Fruit fly (Drosophila melanogaster) whole organism, embryonic: ENCODE data around the gene mRRF1.
A peak's percentile ranks its signal among the peaks of the same experiment; 100 is the strongest.

Experiments
- Aef1 ChIP-seq: fragments of 200-800 bp; sonication (Bioruptor generic); IDR thresholded peaks from 3 replicates; pipeline ENCODE4 v1.3.6; 2022; ENCODE audit warnings: missing biosample characterization, missing genetic modification characterization
- B-H2 ChIP-seq: fragments of 200-800 bp; sonication (Bioruptor generic); optimal IDR thresholded peaks from 2 replicates; lab custom pipeline; 2018; ENCODE audit warnings: missing biosample characterization, mild to moderate bottlenecking, missing genetic modification characterization
- BEAF-32 ChIP-seq: fragments of 200-800 bp; sonication (Bioruptor generic); optimal IDR thresholded peaks from 3 replicates; lab custom pipeline; 2017; ENCODE audit warnings: missing biosample characterization, missing genetic modification characterization, mild to moderate bottlenecking, moderate library complexity, missing genetic modification reagents
- CG10431 ChIP-seq: fragments of 200-800 bp; sonication (Bioruptor generic); optimal IDR thresholded peaks from 3 replicates; lab custom pipeline; 2018; ENCODE audit warnings: missing biosample characterization, mild to moderate bottlenecking, missing genetic modification characterization
- CG10462 ChIP-seq: fragments of 200-800 bp; sonication (Bioruptor generic); optimal IDR thresholded peaks from 2 replicates; lab custom pipeline; 2016; ENCODE audit warnings: missing biosample characterization, missing genetic modification characterization
- CG10979 ChIP-seq: fragments of 200-800 bp; sonication (Bioruptor generic); optimal IDR thresholded peaks from 2 replicates; lab custom pipeline; 2018; ENCODE audit warnings: missing biosample characterization, mild to moderate bottlenecking, missing genetic modification characterization, moderate library complexity
- CG11247 ChIP-seq: fragments of 200-800 bp; sonication (Bioruptor generic); IDR thresholded peaks from 2 replicates; pipeline ENCODE4 v1.3.6; 2022; ENCODE audit warnings: missing biosample characterization, missing genetic modification characterization
- CG1233 ChIP-seq: fragments of 200-800 bp; sonication (Bioruptor generic); optimal IDR thresholded peaks from 4 replicates; lab custom pipeline; 2018; ENCODE audit warnings: missing biosample characterization, mild to moderate bottlenecking, missing genetic modification characterization
- CG12659 ChIP-seq: fragments of 200-800 bp; sonication (Bioruptor generic); optimal IDR thresholded peaks from 3 replicates; lab custom pipeline; 2017; ENCODE audit warnings: mild to moderate bottlenecking, missing biosample characterization, missing genetic modification reagents, missing genetic modification characterization
- CG13287 ChIP-seq: fragments of 200-800 bp; sonication (Bioruptor generic); IDR thresholded peaks from 2 replicates; pipeline ENCODE4 v1.3.6; 2022; ENCODE audit warnings: missing biosample characterization, missing genetic modification characterization; ENCODE audit not compliant: partially characterized antibody
- CG15011 ChIP-seq: fragments of 200-800 bp; sonication (Bioruptor generic); optimal IDR thresholded peaks from 3 replicates; lab custom pipeline; 2018; ENCODE audit warnings: missing biosample characterization, mild to moderate bottlenecking, missing genetic modification characterization
- CG15514 ChIP-seq: fragments of 200-800 bp; sonication (Bioruptor generic); optimal IDR thresholded peaks from 3 replicates; lab custom pipeline; 2017; ENCODE audit warnings: missing biosample characterization, missing genetic modification characterization, mild to moderate bottlenecking, moderate library complexity, missing genetic modification reagents
- CG15696 ChIP-seq: fragments of 200-800 bp; sonication (Bioruptor generic); optimal IDR thresholded peaks from 2 replicates; lab custom pipeline; 2019; ENCODE audit warnings: missing biosample characterization, mild to moderate bottlenecking, missing genetic modification characterization, moderate library complexity
- CG17912 ChIP-seq: fragments of 200-800 bp; sonication (Bioruptor generic); optimal IDR thresholded peaks from 2 replicates; lab custom pipeline; 2018; ENCODE audit warnings: missing biosample characterization, mild to moderate bottlenecking, missing genetic modification characterization
- CG2202 ChIP-seq: fragments of 200-800 bp; sonication (Bioruptor generic); optimal IDR thresholded peaks from 2 replicates; lab custom pipeline; 2018; ENCODE audit warnings: missing biosample characterization, mild to moderate bottlenecking, missing genetic modification characterization
- CG2678 ChIP-seq: fragments of 200-800 bp; sonication (Bioruptor generic); optimal IDR thresholded peaks from 3 replicates; lab custom pipeline; 2019; ENCODE audit warnings: missing biosample characterization, mild to moderate bottlenecking, missing genetic modification characterization, moderate library complexity
- CG2712 ChIP-seq: fragments of 200-800 bp; optimal IDR thresholded peaks from 3 replicates; lab custom pipeline; 2019; ENCODE audit warnings: missing biosample characterization, mild to moderate bottlenecking, missing genetic modification characterization, moderate library complexity
- CG3847 ChIP-seq: fragments of 200-800 bp; sonication (Bioruptor generic); IDR thresholded peaks from 2 replicates; pipeline ENCODE4 v1.3.6; 2022; ENCODE audit warnings: missing biosample characterization, missing genetic modification characterization
- CG42726 ChIP-seq: fragments of 200-800 bp; sonication (Bioruptor generic); IDR thresholded peaks from 2 replicates; pipeline ENCODE4 v1.3.6; 2022; ENCODE audit warnings: missing biosample characterization, missing genetic modification characterization; ENCODE audit not compliant: partially characterized antibody
- CG4282 ChIP-seq: fragments of 200-800 bp; sonication (Bioruptor generic); optimal IDR thresholded peaks from 2 replicates; lab custom pipeline; 2016; ENCODE audit warnings: missing biosample characterization, missing genetic modification characterization
- CG4424 ChIP-seq: fragments of 200-800 bp; sonication (Bioruptor generic); optimal IDR thresholded peaks from 3 replicates; lab custom pipeline; 2016; ENCODE audit warnings: missing biosample characterization, missing genetic modification characterization
- CG8478 ChIP-seq: fragments of >200 bp; optimal IDR thresholded peaks from 2 replicates; lab custom pipeline; 2018
- Dek ChIP-seq: fragments of 200-800 bp; sonication (Bioruptor generic); optimal IDR thresholded peaks from 3 replicates; lab custom pipeline; 2019; ENCODE audit warnings: missing biosample characterization, mild to moderate bottlenecking, missing genetic modification characterization, moderate library complexity
- Dll ChIP-seq: fragments of 200-800 bp; sonication (Bioruptor generic); IDR thresholded peaks from 4 replicates; pipeline ENCODE4 v1.3.6; 2022; ENCODE audit warnings: missing biosample characterization, missing genetic modification characterization; ENCODE audit not compliant: partially characterized antibody
- Dref ChIP-seq: fragments of 200-800 bp; sonication (Bioruptor generic); IDR thresholded peaks from 2 replicates; pipeline ENCODE4 v1.3.6; 2022; ENCODE audit warnings: missing biosample characterization, missing genetic modification characterization
- E2f2 ChIP-seq: fragments of 200-800 bp; sonication (Bioruptor generic); IDR thresholded peaks from 2 replicates; pipeline ENCODE4 v1.3.6; 2022; ENCODE audit warnings: missing biosample characterization, missing genetic modification characterization
- H2.0 ChIP-seq: fragments of 200-800 bp; sonication (Bioruptor generic); IDR thresholded peaks from 2 replicates; pipeline ENCODE4 v1.3.6; 2022; ENCODE audit warnings: missing biosample characterization, missing genetic modification characterization
- HmgZ ChIP-seq: fragments of 200-800 bp; sonication (Bioruptor generic); optimal IDR thresholded peaks from 2 replicates; lab custom pipeline; 2018; ENCODE audit warnings: missing biosample characterization, mild to moderate bottlenecking, missing genetic modification characterization
- Max ChIP-seq: fragments of 200-800 bp; sonication (Bioruptor generic); optimal IDR thresholded peaks from 2 replicates; lab custom pipeline; 2016; ENCODE audit warnings: missing biosample characterization, mild to moderate bottlenecking, missing genetic modification characterization
- Nf-YC ChIP-seq: fragments of 200-800 bp; optimal IDR thresholded peaks from 3 replicates; lab custom pipeline; 2019; ENCODE audit warnings: missing biosample characterization, mild to moderate bottlenecking, missing genetic modification characterization, moderate library complexity
- Opbp ChIP-seq: fragments of 200-800 bp; sonication (Bioruptor generic); IDR thresholded peaks from 3 replicates; pipeline ENCODE4 v1.3.6; 2022; ENCODE audit warnings: missing biosample characterization, missing genetic modification characterization; ENCODE audit not compliant: partially characterized antibody
- PHDP ChIP-seq: fragments of 200-800 bp; sonication (Bioruptor generic); optimal IDR thresholded peaks from 3 replicates; lab custom pipeline; 2018; ENCODE audit warnings: missing biosample characterization, mild to moderate bottlenecking, missing genetic modification characterization, moderate library complexity
- ab ChIP-seq: fragments of 200-800 bp; sonication (Bioruptor generic); optimal IDR thresholded peaks from 2 replicates; lab custom pipeline; 2016; ENCODE audit warnings: missing biosample characterization, missing genetic modification characterization
- ap ChIP-seq: fragments of 200-800 bp; sonication (Bioruptor generic); IDR thresholded peaks from 2 replicates; pipeline ENCODE4 v1.3.6; 2022; ENCODE audit warnings: missing biosample characterization, missing genetic modification characterization
- az2 ChIP-seq: fragments of 200-800 bp; sonication (Bioruptor generic); optimal IDR thresholded peaks from 3 replicates; lab custom pipeline; 2016; ENCODE audit warnings: missing biosample characterization, missing genetic modification characterization
- chinmo ChIP-seq: fragments of 200-800 bp; sonication (Bioruptor generic); IDR thresholded peaks from 4 replicates; pipeline ENCODE4 v1.3.6; 2022; ENCODE audit warnings: missing biosample characterization, missing genetic modification characterization; ENCODE audit not compliant: partially characterized antibody
- dati ChIP-seq: fragments of 200-800 bp; sonication (Bioruptor generic); IDR thresholded peaks from 2 replicates; pipeline ENCODE4 v1.3.6; 2022; ENCODE audit warnings: missing biosample characterization, missing genetic modification characterization
- ewg ChIP-seq: fragments of 200-800 bp; sonication (Bioruptor generic); optimal IDR thresholded peaks from 3 replicates; lab custom pipeline; 2017; ENCODE audit warnings: mild to moderate bottlenecking, missing biosample characterization, missing genetic modification reagents, missing genetic modification characterization
- fru ChIP-seq: fragments of >200 bp; optimal IDR thresholded peaks from 2 replicates; lab custom pipeline; 2017
- gfzf ChIP-seq: fragments of 200-800 bp; sonication (Bioruptor generic); optimal IDR thresholded peaks from 2 replicates; lab custom pipeline; 2016; ENCODE audit warnings: missing biosample characterization, mild to moderate bottlenecking, missing genetic modification characterization, moderate library complexity
- hbn ChIP-seq: fragments of 200-800 bp; sonication (Bioruptor generic); IDR thresholded peaks from 2 replicates; pipeline ENCODE4 v1.3.6; 2022; ENCODE audit warnings: missing biosample characterization, missing genetic modification characterization; ENCODE audit not compliant: partially characterized antibody
- insv ChIP-seq, 2 experiments: fragments of 200-800 bp; sonication (Bioruptor generic); optimal IDR thresholded peaks; 3 replicates each; lab custom pipeline; 2016 to 2018; ENCODE audit warnings: missing biosample characterization in 2 of 2, missing genetic modification characterization in 2 of 2
- ken ChIP-seq: fragments of 200-800 bp; sonication (Bioruptor generic); IDR thresholded peaks from 3 replicates; pipeline ENCODE4 v1.3.6; 2022; ENCODE audit warnings: missing biosample characterization, missing genetic modification characterization
- org-1 ChIP-seq: fragments of 200-800 bp; sonication (Bioruptor generic); optimal IDR thresholded peaks from 2 replicates; lab custom pipeline; 2017; ENCODE audit warnings: missing biosample characterization, missing genetic modification characterization
- pan ChIP-seq, 4 experiments: fragments of >200 bp in 3 of 4; fragments of 200-800 bp in 1 of 4; sonication (Bioruptor generic) in 1 of 4; optimal IDR thresholded peaks in 3 of 4; IDR thresholded peaks in 1 of 4; 2 replicates each; pipeline versions ENCODE4 v1.3.6 to Lab custom; 2017 to 2022; ENCODE audit warnings: missing biosample characterization in 2 of 4, missing genetic modification characterization in 2 of 4, mixed read lengths in 1 of 4
- stwl ChIP-seq: fragments of 200-800 bp; sonication (Bioruptor generic); optimal IDR thresholded peaks from 3 replicates; lab custom pipeline; 2018; ENCODE audit warnings: missing biosample characterization, mild to moderate bottlenecking, missing genetic modification characterization, moderate library complexity
- sug ChIP-seq: fragments of 200-800 bp; optimal IDR thresholded peaks from 2 replicates; lab custom pipeline; 2019; ENCODE audit warnings: missing biosample characterization, mild to moderate bottlenecking, missing genetic modification characterization, moderate library complexity
- tap ChIP-seq: fragments of 200-800 bp; optimal IDR thresholded peaks from 3 replicates; lab custom pipeline; 2019; ENCODE audit warnings: missing biosample characterization, mild to moderate bottlenecking, missing genetic modification characterization, moderate library complexity

mRRF1 gene

dm6 chr3L:9399013-9399750 lies 35.0 kb downstream of the mRRF1 start, which contains the start of gene CG4080 (continued):
- peak; percentile 29; the same call in 1 of the 2 replicates for TF ChIP-seq E2f2 (GFP tag; lab: Robert Waterston, UW)
- no peak for TF ChIP-seq CG42726 (GFP tag; lab: Robert Waterston, UW)
- no peak for TF ChIP-seq ap
- peak; percentile 65; the same call in 1 of the 3 replicates for TF ChIP-seq Opbp (GFP tag; lab: Robert Waterston, UW)
- peak; percentile 86 for TF ChIP-seq stwl (tag; lab: Kevin White, UChicago)
- peak; percentile 78 for TF ChIP-seq CG12659
- TF ChIP-seq Dll = peak; percentile 89
- TF ChIP-seq CG1233 (GFP tag; lab: Kevin White, UChicago) = no peak
- no peak for TF ChIP-seq CG2202
- peak; percentile 8 for TF ChIP-seq CG4424 (GFP tag; lab: Kevin White, UChicago)
- no peak for TF ChIP-seq H2.0 (GFP tag; lab: Robert Waterston, UW)
- no peak for TF ChIP-seq ab (GFP tag; lab: Kevin White, UChicago)
- TF ChIP-seq CG10979 = no peak
- TF ChIP-seq fru (lab: Kevin White, UChicago) = no peak
- peak; percentile 62 for TF ChIP-seq Dref (GFP tag; lab: Robert Waterston, UW)
- TF ChIP-seq CG4282 (GFP tag; lab: Kevin White, UChicago) = no peak
- TF ChIP-seq hbn (GFP tag; lab: Robert Waterston, UW) = peak; percentile 75
- no peak for TF ChIP-seq pan (optimal IDR thresholded peaks at IDR 0.05; lab: Kevin White, UChicago)
- peak in 1 of 2 experiments; percentile 7 for TF ChIP-seq pan (GFP tag; optimal IDR thresholded peaks at IDR 0.05 in 1 of 2, IDR thresholded peaks at IDR 0.05 in 1 of 2)
- TF ChIP-seq org-1 (GFP tag; lab: Kevin White, UChicago) = no peak
- TF ChIP-seq CG15514 (GFP tag; lab: Kevin White, UChicago) = peak; percentile 67
- no peak for TF ChIP-seq CG15011 (GFP tag; lab: Kevin White, UChicago)
- peak; percentile 57; the same call in 1 of the 4 replicates for TF ChIP-seq chinmo
- TF ChIP-seq CG3847 (GFP tag; lab: Robert Waterston, UW) = peak; percentile 18; the same call in 1 of the 2 replicates
- no peak for TF ChIP-seq az2 (GFP tag; lab: Kevin White, UChicago)
- TF ChIP-seq tap (tag; lab: Kevin White, UChicago) = no peak
- peak; percentile 90 for TF ChIP-seq gfzf (GFP tag; lab: Kevin White, UChicago)
- TF ChIP-seq Aef1 (GFP tag; lab: Robert Waterston, UW) = no peak
- no peak for TF ChIP-seq CG15696 (tag; lab: Kevin White, UChicago)
- TF ChIP-seq sug (tag; lab: Kevin White, UChicago) = peak; percentile 22
- peak in 1 of 2 experiments; percentile 25 for TF ChIP-seq insv (GFP tag; optimal IDR thresholded peaks at IDR 0.05; lab: Kevin White, UChicago)
- peak; percentile 17 for TF ChIP-seq Dek (tag; lab: Kevin White, UChicago)
- TF ChIP-seq CG11247 = no peak
- peak; percentile 61 for TF ChIP-seq B-H2 (GFP tag; lab: Kevin White, UChicago)
- peak; percentile 43 for TF ChIP-seq PHDP (tag; lab: Kevin White, UChicago)
- TF ChIP-seq Nf-YC (tag; lab: Kevin White, UChicago) = peak; percentile 44
- TF ChIP-seq ken (GFP tag; lab: Robert Waterston, UW) = no peak
- TF ChIP-seq HmgZ (tag; lab: Kevin White, UChicago) = peak; percentile 63
- no peak for TF ChIP-seq dati
- no peak for TF ChIP-seq CG10462 (GFP tag; lab: Kevin White, UChicago)
- TF ChIP-seq ewg (GFP tag; lab: Kevin White, UChicago) = peak; percentile 3
- peak; percentile 38 for TF ChIP-seq Max
- peak; percentile 19 for TF ChIP-seq CG2678 (tag; lab: Kevin White, UChicago)
- TF ChIP-seq CG8478 (lab: Kevin White, UChicago) = no peak
- TF ChIP-seq CG17912 (GFP tag; lab: Kevin White, UChicago) = peak; percentile 34
- peak; percentile 88 for TF ChIP-seq CG13287 (GFP tag; lab: Robert Waterston, UW)
- TF ChIP-seq CG10431 (GFP tag; lab: Kevin White, UChicago) = no peak
- TF ChIP-seq BEAF-32 (GFP tag; lab: Kevin White, UChicago) = peak; percentile 86
- peak; percentile 41 for TF ChIP-seq CG2712
